Worm (Caenorhabditis elegans) whole organism, late embryonic: ENCODE data around the gene toc-1.

Experiments used
- ama-1 ChIP-seq: fragments of 150-350 bp; optimal IDR thresholded peaks from 2 replicates; lab custom pipeline; 2014
- hlh-6 ChIP-seq: sonication (generic microtip); optimal IDR thresholded peaks from 2 replicates; lab custom pipeline; 2016; ENCODE audit warnings: missing genotype, missing genetic modification characterization, missing compliant biosample characterization
- hlh-8 ChIP-seq: sonication (generic microtip); optimal IDR thresholded peaks from 2 replicates; lab custom pipeline; 2016; ENCODE audit warnings: missing genotype, missing genetic modification characterization, missing compliant biosample characterization
- ttx-3 ChIP-seq: sonication (generic microtip); optimal IDR thresholded peaks from 2 replicates; lab custom pipeline; 2016; ENCODE audit warnings: missing genetic modification reagents, missing genetic modification characterization, missing compliant biosample characterization

DNA sequence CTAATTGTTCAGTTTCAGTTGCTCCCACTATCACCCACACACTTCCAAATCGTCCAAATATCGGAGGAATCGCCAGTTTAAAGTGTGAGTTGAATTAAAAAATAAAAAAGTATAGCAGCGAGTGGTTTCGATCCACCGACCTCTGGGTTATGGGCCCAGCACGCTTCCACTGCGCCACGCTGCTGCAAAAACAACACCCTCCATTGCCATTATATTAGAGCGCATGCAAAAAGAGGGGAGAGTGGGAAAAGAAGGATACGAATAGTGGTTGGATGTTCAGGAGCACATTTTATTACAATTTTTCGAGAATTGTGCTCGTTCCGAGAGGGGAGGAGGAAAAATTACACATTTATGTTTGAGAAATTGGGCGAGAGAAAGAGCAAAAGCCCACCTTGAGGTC lies 19.8 kb downstream of the toc-1 start:
- peak; percentile 94 for TF ChIP-seq hlh-6 (tag; lab: Kevin White, UChicago)
- TF ChIP-seq ttx-3 (tag; lab: Kevin White, UChicago), result peak; percentile 85
- no peak for TF ChIP-seq ama-1 (lab: Kevin White, UChicago)
- TF ChIP-seq hlh-8 (tag; lab: Kevin White, UChicago), result peak; percentile 73
